Worm (Caenorhabditis elegans): ENCODE measurements around the gene nhr-153.

nhr-153 gene

DNA sequence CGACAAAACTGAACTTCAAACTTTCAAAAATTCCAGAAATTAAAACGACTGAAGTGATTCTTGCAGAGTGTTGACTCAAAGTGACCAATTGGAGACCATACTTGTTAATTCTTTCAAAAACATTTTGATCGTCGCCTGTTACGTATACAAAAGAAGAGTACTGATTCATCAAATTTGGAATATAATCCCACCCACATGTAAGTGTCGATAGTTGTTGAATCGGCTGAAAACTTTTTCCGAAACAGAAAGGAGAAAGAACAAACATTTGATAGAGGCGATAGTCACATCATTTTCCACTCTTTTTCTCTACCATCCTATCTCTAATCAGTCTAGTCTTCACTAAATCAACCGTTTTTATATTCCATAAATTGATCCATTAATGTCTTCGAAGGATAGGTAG, at the start of gene nhr-153:
Gene nhr-153 (plus strand): TSS at position 301 of the 400 bp plus-strand sequence.
- TF ChIP-seq W03F9.2 (tag; optimal IDR thresholded peaks at IDR 0.05) (no peak), him-1 (tag; optimal IDR thresholded peaks at IDR 0.05) (no peak), dao-5 (tag; optimal IDR thresholded peaks at IDR 0.05) (no peak)

DNA sequence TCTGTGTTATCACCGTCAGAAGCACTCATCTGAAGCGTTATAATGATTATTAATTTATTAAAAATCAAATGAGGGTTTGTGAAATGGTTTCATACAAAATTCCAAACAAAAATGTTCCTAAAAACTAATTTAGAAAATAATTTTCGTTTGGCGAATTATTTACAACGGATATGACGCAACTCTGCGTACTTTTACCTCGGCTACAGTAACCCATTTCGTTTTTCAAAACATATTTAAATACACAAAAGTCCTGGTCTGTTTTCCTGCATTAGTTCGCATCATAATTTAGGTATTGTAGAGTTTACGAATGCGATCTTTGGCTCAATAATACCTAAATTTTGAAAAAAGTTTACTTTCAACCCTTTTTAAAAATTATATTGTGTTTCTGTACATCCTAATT, 44.3 kb upstream of the nhr-153 start, which contains the start of gene R07B7.2:
Gene R07B7.2 (minus strand): TSS at position 35 of the 400 bp plus-strand sequence.
- TF ChIP-seq him-1 (tag; optimal IDR thresholded peaks at IDR 0.05) = no peak
- TF ChIP-seq W03F9.2 (tag; optimal IDR thresholded peaks at IDR 0.05) = no peak
- no peak for TF ChIP-seq dao-5 (tag; optimal IDR thresholded peaks at IDR 0.05)

DNA sequence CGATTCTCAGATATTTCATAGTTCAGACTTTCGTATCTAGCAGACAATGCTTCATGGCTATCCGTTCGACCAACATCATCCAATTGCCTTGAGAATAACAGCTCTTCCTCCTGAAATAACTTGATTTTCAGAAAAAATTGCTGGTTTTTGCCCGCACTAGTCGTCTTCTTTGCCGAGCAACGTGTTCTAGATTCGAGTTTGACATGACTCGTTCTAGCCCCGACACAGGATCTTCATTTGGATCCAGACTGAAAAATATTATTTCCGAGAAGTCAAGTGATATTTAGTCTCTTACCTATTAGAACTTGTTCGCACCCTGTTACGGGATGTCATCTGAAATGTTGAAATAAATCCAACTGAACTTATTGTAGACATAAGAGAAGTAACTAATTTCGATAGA, 41.0 kb upstream of the nhr-153 start, which contains the start of gene clh-6:
Gene clh-6 (minus strand): TSS at position 333 of the 400 bp plus-strand sequence.
- TF ChIP-seq him-1 (tag; optimal IDR thresholded peaks at IDR 0.05) = no peak
- TF ChIP-seq W03F9.2 (tag; optimal IDR thresholded peaks at IDR 0.05) = no peak
- no peak for TF ChIP-seq dao-5 (tag; optimal IDR thresholded peaks at IDR 0.05)

DNA sequence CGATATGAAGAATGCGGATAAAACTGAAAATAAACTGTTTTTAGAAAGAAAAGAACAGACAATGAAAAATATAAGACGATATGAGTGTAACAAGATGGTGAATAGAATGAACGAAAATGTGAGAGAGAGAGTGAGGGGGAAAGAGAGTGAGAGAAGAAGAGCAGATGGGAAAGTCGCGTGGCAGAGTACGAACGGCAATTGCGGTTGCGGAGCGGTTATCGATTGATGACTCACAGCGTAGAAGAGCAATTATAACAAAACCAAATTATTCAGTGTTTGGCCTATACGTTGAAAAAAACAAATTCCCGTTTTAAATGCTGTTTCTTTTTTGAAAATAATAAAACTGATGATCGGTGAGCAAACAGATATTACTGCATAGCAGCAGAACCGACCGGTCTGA, 38.7 kb upstream of the nhr-153 start, which contains the start of gene pqn-53:
Gene pqn-53 (minus strand): TSS at position 23 of the 400 bp plus-strand sequence.
- TF ChIP-seq dao-5 (tag; optimal IDR thresholded peaks at IDR 0.05) (no peak), W03F9.2 (tag; optimal IDR thresholded peaks at IDR 0.05) (no peak), him-1 (tag; optimal IDR thresholded peaks at IDR 0.05) (no peak)

DNA sequence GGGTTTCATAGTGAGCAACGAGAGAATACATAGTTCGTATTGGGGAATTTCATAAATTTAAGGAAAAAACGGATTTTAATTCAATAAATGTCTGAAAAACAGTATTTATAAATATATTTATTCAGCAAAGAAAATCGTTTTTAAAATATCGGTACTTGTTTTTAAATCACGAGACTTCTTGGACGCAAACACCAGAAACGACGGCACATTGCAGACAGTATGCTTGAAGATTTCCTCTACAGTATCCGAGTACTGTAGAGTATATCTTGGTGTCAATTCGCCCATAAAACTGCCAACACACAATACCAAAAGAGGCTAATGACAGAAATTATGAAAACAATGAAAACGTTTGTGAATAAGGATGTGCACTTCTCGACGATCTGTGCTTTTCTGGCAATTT, 38.2 kb upstream of the nhr-153 start:
- TF ChIP-seq dao-5 (tag; optimal IDR thresholded peaks at IDR 0.05) (no peak), W03F9.2 (tag; optimal IDR thresholded peaks at IDR 0.05) (peak; percentile 39), him-1 (tag; optimal IDR thresholded peaks at IDR 0.05) (no peak)

DNA sequence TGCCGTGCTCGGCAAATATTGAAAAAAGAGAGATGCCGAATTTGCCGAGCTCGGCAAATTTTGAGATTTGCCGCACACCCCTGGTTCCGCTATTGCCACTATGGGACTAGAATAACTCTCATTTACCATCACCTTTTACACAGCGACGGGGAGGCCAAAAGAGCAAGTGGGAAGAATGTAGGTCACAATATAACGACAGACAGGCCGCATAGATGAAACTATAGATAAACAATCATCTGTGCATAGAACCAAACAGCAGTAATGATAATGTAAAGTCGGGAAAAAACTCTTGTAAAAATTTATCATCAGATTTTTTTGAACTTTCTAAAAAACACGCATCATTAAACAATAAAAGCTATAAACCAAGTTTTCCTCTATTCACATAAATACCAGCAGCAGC, 35.6 kb upstream of the nhr-153 start, which contains the start of gene kmo-2:
Gene kmo-2 (minus strand): TSS at position 101 of the 400 bp plus-strand sequence.
- no peak for TF ChIP-seq dao-5 (tag; optimal IDR thresholded peaks at IDR 0.05)
- no peak for TF ChIP-seq him-1 (tag; optimal IDR thresholded peaks at IDR 0.05)
- no peak for TF ChIP-seq W03F9.2 (tag; optimal IDR thresholded peaks at IDR 0.05)

DNA sequence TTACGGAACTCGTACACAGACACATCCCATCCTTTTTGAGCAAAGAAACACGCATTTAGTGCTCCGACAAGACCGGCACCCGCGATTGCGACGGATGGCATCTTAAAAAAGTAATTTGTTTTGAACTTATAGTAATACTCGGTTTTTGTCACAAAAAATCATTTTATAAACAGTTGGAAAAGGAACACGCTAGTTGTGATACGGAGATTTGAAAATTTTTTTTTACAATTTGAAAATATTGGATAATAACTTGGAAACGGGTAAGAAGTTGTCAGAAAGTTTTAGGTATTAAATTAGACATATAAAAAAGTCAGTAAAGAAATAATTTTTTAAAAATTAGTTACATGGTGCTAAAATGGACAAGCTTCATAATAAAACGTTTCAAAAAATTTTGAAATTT, 33.6 kb upstream of the nhr-153 start, which contains the start of gene kmo-1:
Gene kmo-1 (minus strand): TSS at position 101 of the 400 bp plus-strand sequence.
- TF ChIP-seq W03F9.2 (tag; optimal IDR thresholded peaks at IDR 0.05) = no peak
- TF ChIP-seq him-1 (tag; optimal IDR thresholded peaks at IDR 0.05) = no peak
- TF ChIP-seq dao-5 (tag; optimal IDR thresholded peaks at IDR 0.05) = no peak

DNA sequence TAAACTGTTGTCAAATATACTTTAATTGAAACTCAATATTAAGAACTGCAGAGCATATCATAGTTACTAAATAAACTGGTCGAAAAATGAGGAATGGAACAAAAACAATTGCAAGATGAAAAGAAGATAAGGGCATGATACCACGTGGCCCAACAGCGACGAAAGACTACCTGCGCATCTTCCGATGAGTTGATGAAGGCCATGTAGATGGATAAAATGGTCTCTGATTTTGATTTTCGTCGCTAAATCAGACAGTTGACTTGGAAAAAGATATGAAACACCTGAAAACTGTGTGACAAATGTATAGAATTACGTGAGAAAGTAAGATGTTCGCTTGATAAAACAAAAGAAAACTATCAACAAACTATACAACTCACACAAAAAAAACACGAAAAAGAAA, 32.5 kb upstream of the nhr-153 start:
- no peak for TF ChIP-seq him-1 (tag; optimal IDR thresholded peaks at IDR 0.05)
- no peak for TF ChIP-seq W03F9.2 (tag; optimal IDR thresholded peaks at IDR 0.05)
- TF ChIP-seq dao-5 (tag; optimal IDR thresholded peaks at IDR 0.05) = no peak

DNA sequence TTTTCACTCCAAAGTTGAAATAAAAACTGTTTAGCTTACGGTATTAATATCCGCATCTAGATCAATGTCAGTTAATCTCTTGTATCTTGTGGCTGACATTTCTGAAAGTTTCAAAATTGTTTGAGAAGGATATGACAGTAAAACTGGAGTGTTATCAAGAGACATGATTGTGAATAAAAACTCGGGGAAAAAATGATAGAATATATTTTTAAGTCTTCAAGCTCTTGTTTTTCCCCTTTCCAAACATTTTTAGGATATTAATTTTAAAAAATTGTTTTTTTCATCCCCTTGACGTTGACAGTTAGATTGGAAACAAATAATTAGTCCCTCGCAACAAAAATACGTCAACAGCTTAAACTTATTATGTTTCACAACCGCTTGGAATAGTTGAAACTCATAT, 29.1 kb upstream of the nhr-153 start, which contains the start of gene R07B7.6:
Gene R07B7.6 (minus strand): TSS at position 101 of the 400 bp plus-strand sequence.
- no peak for TF ChIP-seq him-1 (tag; optimal IDR thresholded peaks at IDR 0.05)
- no peak for TF ChIP-seq dao-5 (tag; optimal IDR thresholded peaks at IDR 0.05)
- no peak for TF ChIP-seq W03F9.2 (tag; optimal IDR thresholded peaks at IDR 0.05)

DNA sequence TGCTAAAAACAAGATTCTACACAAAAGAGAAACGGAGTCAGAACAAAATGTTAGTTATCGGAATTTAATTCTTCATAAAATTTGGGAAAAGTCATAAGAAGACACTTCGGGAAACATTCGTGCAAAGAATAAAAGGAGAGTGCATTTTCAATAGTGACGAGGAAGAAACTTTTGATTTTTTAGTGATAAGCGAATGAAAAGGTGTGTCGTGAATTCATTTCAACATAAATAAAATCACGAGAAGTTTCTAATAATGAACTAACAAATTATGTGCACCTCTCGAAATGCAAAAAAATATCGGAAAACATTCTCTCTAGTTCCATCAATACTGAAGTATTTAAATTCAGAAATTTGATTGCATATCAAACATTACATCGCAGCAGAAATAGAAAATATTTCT, 28.0 kb upstream of the nhr-153 start:
- TF ChIP-seq dao-5 (tag; optimal IDR thresholded peaks at IDR 0.05) = no peak
- TF ChIP-seq W03F9.2 (tag; optimal IDR thresholded peaks at IDR 0.05) = no peak
- no peak for TF ChIP-seq him-1 (tag; optimal IDR thresholded peaks at IDR 0.05)

DNA sequence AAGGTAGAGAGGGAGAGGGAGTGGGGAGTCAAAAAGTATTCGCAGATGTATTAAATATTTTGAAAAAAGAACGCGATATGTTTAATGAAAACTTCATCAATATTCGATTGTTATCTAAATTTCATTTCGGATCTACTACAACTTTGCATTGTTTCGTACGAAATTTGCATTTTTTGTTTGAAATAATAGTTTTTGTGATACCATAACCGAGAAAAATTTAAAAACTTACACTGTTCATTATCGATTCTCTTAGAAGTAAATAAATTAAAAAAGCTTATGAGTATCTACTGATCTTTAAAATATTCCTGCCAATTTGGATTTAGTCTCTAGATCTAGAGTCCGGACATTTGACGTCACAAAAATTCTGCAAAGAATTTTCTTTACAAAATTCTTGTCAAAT, 23.7 kb upstream of the nhr-153 start, which contains the start of gene R07B7.9:
Gene R07B7.9 (minus strand): TSS at position 101 of the 400 bp plus-strand sequence.
- no peak for TF ChIP-seq dao-5 (tag; optimal IDR thresholded peaks at IDR 0.05)
- no peak for TF ChIP-seq W03F9.2 (tag; optimal IDR thresholded peaks at IDR 0.05)
- no peak for TF ChIP-seq him-1 (tag; optimal IDR thresholded peaks at IDR 0.05)

DNA sequence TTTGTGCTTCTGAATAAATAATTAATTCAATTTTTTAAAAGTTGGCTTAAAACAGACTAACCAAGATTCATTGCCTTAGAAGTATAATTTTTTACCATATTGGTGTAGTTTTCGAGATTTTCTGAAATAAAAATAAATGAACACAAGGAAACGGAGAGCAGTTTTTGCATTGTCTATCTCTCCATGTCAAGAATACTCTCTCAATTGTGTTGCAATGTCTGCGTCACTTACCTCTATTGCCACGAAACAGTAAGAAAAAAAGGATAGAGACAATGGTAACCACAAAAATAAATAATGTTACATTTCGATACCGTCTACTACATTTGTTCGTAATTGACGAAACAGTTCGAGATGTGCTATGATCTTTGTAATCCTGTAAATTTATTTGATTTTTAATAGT, 21.1 kb upstream of the nhr-153 start, which contains the start of gene R07B7.10:
Gene R07B7.10 (plus strand): TSS at position 285 of the 400 bp plus-strand sequence.
- TF ChIP-seq W03F9.2 (tag; optimal IDR thresholded peaks at IDR 0.05) (no peak), dao-5 (tag; optimal IDR thresholded peaks at IDR 0.05) (no peak), him-1 (tag; optimal IDR thresholded peaks at IDR 0.05) (no peak)

DNA sequence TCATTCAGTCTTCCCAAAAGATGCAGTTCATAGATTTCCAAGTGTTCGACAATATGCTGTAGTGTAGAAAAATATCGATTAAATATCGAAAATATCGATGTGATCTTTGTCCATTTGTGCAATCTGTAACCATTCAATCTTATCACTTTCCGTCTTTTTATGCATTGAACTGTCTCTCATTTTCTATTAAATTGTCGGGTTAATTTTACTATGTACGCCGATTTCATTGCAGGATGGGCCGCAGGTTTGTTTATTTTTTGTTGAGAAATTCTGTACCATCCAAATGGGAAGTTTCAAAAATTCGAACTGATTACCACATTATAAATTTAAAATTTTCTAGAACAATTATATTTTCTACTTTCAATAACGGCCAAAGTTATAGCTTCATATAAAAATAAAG, 19.8 kb upstream of the nhr-153 start, which contains the start of gene R07B7.8:
Gene R07B7.8 (minus strand): TSS at position 101 of the 400 bp plus-strand sequence.
- TF ChIP-seq W03F9.2 (tag; optimal IDR thresholded peaks at IDR 0.05) (no peak), him-1 (tag; optimal IDR thresholded peaks at IDR 0.05) (no peak)

DNA sequence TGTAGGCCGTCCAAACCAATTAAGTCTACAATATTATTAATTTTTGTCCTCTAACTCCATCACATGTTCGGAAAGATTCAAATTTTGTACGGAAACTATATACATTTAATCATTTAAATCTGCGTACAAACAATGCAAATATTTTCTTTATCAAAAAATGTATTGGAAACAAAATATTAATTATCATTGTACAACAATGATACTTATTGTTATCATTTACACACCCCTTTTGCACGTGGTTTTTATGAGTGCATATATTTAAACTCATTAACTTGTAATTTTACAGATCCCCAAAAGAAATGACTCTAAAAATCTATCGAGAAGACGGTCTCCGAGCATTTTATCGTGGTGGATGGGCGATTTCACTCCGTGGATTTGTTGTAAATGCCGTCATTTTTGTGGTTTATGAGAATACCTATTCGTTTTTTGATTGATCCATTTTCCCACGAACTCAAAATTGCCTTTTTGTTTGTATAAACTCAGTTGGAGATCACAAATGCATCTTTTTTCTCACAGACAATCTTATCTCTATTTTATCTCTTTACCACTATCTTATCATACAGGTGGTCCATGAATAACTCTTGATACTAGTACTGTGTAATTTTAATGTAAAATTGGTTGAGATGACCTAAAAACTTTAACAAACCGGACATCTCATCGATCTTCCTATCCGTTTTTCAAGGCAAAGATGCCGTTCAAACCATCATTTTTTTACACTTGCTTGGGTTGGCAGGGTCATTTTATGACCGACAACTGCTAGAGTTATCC, 18.0 kb upstream of the nhr-153 start:
- TF ChIP-seq him-1 (tag; optimal IDR thresholded peaks at IDR 0.05) (no peak), W03F9.2 (tag; optimal IDR thresholded peaks at IDR 0.05) (no peak), dao-5 (tag; optimal IDR thresholded peaks at IDR 0.05) (no peak)
